Fruit fly (Drosophila melanogaster): Measurements from ENCODE around the gene melt.

dm6 chr3L:7086093-7086492, 48.2 kb upstream of the melt start:
- no peak for TF ChIP-seq ovo (GFP tag; optimal IDR thresholded peaks at IDR 0.05)
- TF ChIP-seq pad (GFP tag; optimal IDR thresholded peaks at IDR 0.05), result no peak
- no peak for TF ChIP-seq CG5204 (GFP tag; optimal IDR thresholded peaks at IDR 0.05)
- TF ChIP-seq CG7101 (tag; optimal IDR thresholded peaks at IDR 0.05), result no peak
